Worm (Caenorhabditis elegans) whole organism, L4 larva: ENCODE data around the gene tag-342.

Source experiments
- aly-2 ChIP-seq: sonication (generic microtip); optimal IDR thresholded peaks from 2 replicates; lab custom pipeline; 2018; ENCODE audit warnings: missing biosample characterization, missing genetic modification characterization
- fos-1 ChIP-seq: fragments of 150-350 bp; optimal IDR thresholded peaks from 2 replicates; lab custom pipeline; 2014; ENCODE audit warnings: missing biosample characterization, missing genetic modification characterization

ce11 chrIII:9457192-9458103 lies 10.5 kb upstream of the tag-342 start:
- TF ChIP-seq aly-2 (tag; lab: Kevin White, UChicago) (no peak), fos-1 (tag; lab: Kevin White, UChicago) (no peak)
